Fruit fly (Drosophila melanogaster): Measurements from ENCODE around the gene CG33177.

CG33177 gene

dm6 chrX:15043013-15043699, 38.0 kb upstream of the CG33177 start (continued):
- TF ChIP-seq tup (GFP tag; optimal IDR thresholded peaks at IDR 0.05): peak; percentile 90
- TF ChIP-seq CG10274 (GFP tag; optimal IDR thresholded peaks at IDR 0.05): peak; percentile 76
- TF ChIP-seq CG2678 (tag; optimal IDR thresholded peaks at IDR 0.05): peak; percentile 89
- peak; percentile 81 for TF ChIP-seq CG14965 (GFP tag; optimal IDR thresholded peaks at IDR 0.05; ENCODE audit: borderline replicate concordance)
- peak; percentile 89 for TF ChIP-seq Camta (GFP tag; optimal IDR thresholded peaks at IDR 0.05)
- peak; percentile 16; the same call in 1 of the 3 replicates for TF ChIP-seq CG7357 (GFP tag; IDR thresholded peaks at IDR 0.05)
- TF ChIP-seq CoRest (tag; optimal IDR thresholded peaks at IDR 0.05): peak; percentile 65
- peak; percentile 96 for TF ChIP-seq Med (GFP tag)
- TF ChIP-seq CG17568 (GFP tag; optimal IDR thresholded peaks at IDR 0.05): peak; percentile 90
- TF ChIP-seq CG8924 (tag; optimal IDR thresholded peaks at IDR 0.05): peak; percentile 71
- TF ChIP-seq Dad (GFP tag; optimal IDR thresholded peaks at IDR 0.05): peak; percentile 54
- 0 out of 3 replicates have a peak, but pooled peaks have one; percentile 22 for TF ChIP-seq croc (GFP tag; conservative IDR thresholded peaks at IDR 0.05)
- TF ChIP-seq unc-4 (GFP tag; IDR thresholded peaks at IDR 0.05; ENCODE audit: partially characterized antibody): no peak
- TF ChIP-seq CG1603 (tag; optimal IDR thresholded peaks at IDR 0.05): peak; percentile 88
- peak; percentile 93 for TF ChIP-seq CG4707 (GFP tag; optimal IDR thresholded peaks at IDR 0.05)
- TF ChIP-seq CG11696 (GFP tag; IDR thresholded peaks at IDR 0.05): 0 out of 2 replicates have a peak, but pooled peaks have one; percentile 22
- peak; percentile 14 for TF ChIP-seq CG17802 (tag; optimal IDR thresholded peaks at IDR 0.05)
- TF ChIP-seq H15 (GFP tag; IDR thresholded peaks at IDR 0.05): no peak
- peak; percentile 90 for TF ChIP-seq CG1529 (GFP tag; optimal IDR thresholded peaks at IDR 0.05)
- peak; percentile 36 for TF ChIP-seq CG7839 (tag; optimal IDR thresholded peaks at IDR 0.05)
- peak; percentile 35 to 70 for TF ChIP-seq dpn (GFP tag; optimal IDR thresholded peaks at IDR 0.05)
- no peak for TF ChIP-seq fd102C (GFP tag; optimal IDR thresholded peaks at IDR 0.05)
- peak; percentile 73 for TF ChIP-seq pho (GFP tag; optimal IDR thresholded peaks at IDR 0.05)
- TF ChIP-seq CG9797 (GFP tag; optimal IDR thresholded peaks at IDR 0.05): no peak
- no peak for TF ChIP-seq tna (GFP tag; IDR thresholded peaks at IDR 0.05; ENCODE audit: partially characterized antibody)
- TF ChIP-seq eyg (GFP tag; optimal IDR thresholded peaks at IDR 0.05): peak; percentile 76
- TF ChIP-seq hbn (GFP tag; IDR thresholded peaks at IDR 0.05; ENCODE audit: partially characterized antibody): no peak
- TF ChIP-seq hkb (optimal IDR thresholded peaks at IDR 0.05): no peak
- TF ChIP-seq hkb (GFP tag; IDR thresholded peaks at IDR 0.05): peak; percentile 90
- peak; percentile 98 for TF ChIP-seq Asciz (GFP tag; optimal IDR thresholded peaks at IDR 0.05)
- TF ChIP-seq gce (GFP tag; IDR thresholded peaks at IDR 0.05): peak; percentile 90
- TF ChIP-seq ind (GFP tag; optimal IDR thresholded peaks at IDR 0.05): no peak
- peak; percentile 50; the same call in 2 of the 3 replicates for TF ChIP-seq CG14050 (GFP tag; IDR thresholded peaks at IDR 0.05)
- no peak for TF ChIP-seq dimm (GFP tag; IDR thresholded peaks at IDR 0.05)
- TF ChIP-seq ato (GFP tag; IDR thresholded peaks at IDR 0.05; ENCODE audit: partially characterized antibody): no peak
- TF ChIP-seq Bgb (GFP tag; IDR thresholded peaks at IDR 0.05; ENCODE audit: partially characterized antibody): no peak
- no peak for TF ChIP-seq Hmx (GFP tag; optimal IDR thresholded peaks at IDR 0.05)
- TF ChIP-seq Chrac-16 (GFP tag; optimal IDR thresholded peaks at IDR 0.05): no peak
- peak; percentile 20 for TF ChIP-seq CG10267 (tag; optimal IDR thresholded peaks at IDR 0.05)
- TF ChIP-seq CG13123 (GFP tag; optimal IDR thresholded peaks at IDR 0.05): peak; percentile 86
- TF ChIP-seq Fer1 (GFP tag; optimal IDR thresholded peaks at IDR 0.05): peak; percentile 86
- TF ChIP-seq CG8290 (GFP tag; optimal IDR thresholded peaks at IDR 0.05): peak; percentile 55
- peak; percentile 93 for TF ChIP-seq CG8290 (tag; optimal IDR thresholded peaks at IDR 0.05)
- TF ChIP-seq gcm2 (GFP tag; optimal IDR thresholded peaks at IDR 0.05): peak; percentile 72
- peak; percentile 10 for TF ChIP-seq CG30403 (GFP tag; optimal IDR thresholded peaks at IDR 0.05)
- peak; percentile 88 for TF ChIP-seq CG4328 (GFP tag; optimal IDR thresholded peaks at IDR 0.05)
- TF ChIP-seq Poxn (GFP tag; IDR thresholded peaks at IDR 0.05): no peak
- peak; percentile 77 for TF ChIP-seq Jarid2 (GFP tag; optimal IDR thresholded peaks at IDR 0.05)
- peak; percentile 22 for TF ChIP-seq jing (GFP tag; optimal IDR thresholded peaks at IDR 0.05)

Measured in whole organism, embryonic.